Fruit fly (Drosophila melanogaster) whole organism, embryonic: ENCODE results near the gene CG43638.
A peak's percentile ranks its signal among the peaks of the same experiment; 100 is the strongest.

Experiments used
- Asciz ChIP-seq: fragments of 200-800 bp; sonication (Bioruptor generic); optimal IDR thresholded peaks from 2 replicates; lab custom pipeline; 2017; ENCODE audit warnings: missing biosample characterization, mild to moderate bottlenecking, missing genetic modification characterization, missing genetic modification reagents
- Atf6 ChIP-seq: fragments of 200-800 bp; sonication (Bioruptor generic); IDR thresholded peaks from 2 replicates; pipeline ENCODE4 v1.3.6; 2022; ENCODE audit warnings: missing biosample characterization, missing genetic modification characterization
- BEAF-32 ChIP-seq: fragments of 200-800 bp; sonication (Bioruptor generic); optimal IDR thresholded peaks from 3 replicates; lab custom pipeline; 2017; ENCODE audit warnings: missing biosample characterization, missing genetic modification characterization, mild to moderate bottlenecking, moderate library complexity, missing genetic modification reagents
- CG10366 ChIP-seq: fragments of 200-800 bp; sonication (Bioruptor generic); IDR thresholded peaks from 2 replicates; pipeline ENCODE4 v1.3.6; 2022; ENCODE audit warnings: missing biosample characterization, missing genetic modification characterization
- CG11398 ChIP-seq: fragments of 200-800 bp; sonication (Bioruptor generic); optimal IDR thresholded peaks from 2 replicates; lab custom pipeline; 2016; ENCODE audit warnings: missing biosample characterization, missing genetic modification characterization
- CG11695 ChIP-seq: fragments of 200-800 bp; sonication (Bioruptor generic); IDR thresholded peaks from 3 replicates; pipeline ENCODE4 v1.3.6; 2022; ENCODE audit warnings: missing biosample characterization, missing genetic modification characterization
- CG1233 ChIP-seq: fragments of 200-800 bp; sonication (Bioruptor generic); optimal IDR thresholded peaks from 4 replicates; lab custom pipeline; 2018; ENCODE audit warnings: missing biosample characterization, mild to moderate bottlenecking, missing genetic modification characterization
- CG14441 ChIP-seq: fragments of 200-800 bp; sonication (Bioruptor generic); IDR thresholded peaks from 2 replicates; pipeline ENCODE4 v1.3.6; 2022; ENCODE audit warnings: missing biosample characterization, missing genetic modification characterization
- CG14710 ChIP-seq: fragments of 200-800 bp; sonication (Bioruptor generic); optimal IDR thresholded peaks from 3 replicates; lab custom pipeline; 2019; ENCODE audit warnings: missing biosample characterization, mild to moderate bottlenecking, missing genetic modification characterization, moderate library complexity
- CG14860 ChIP-seq: fragments of 200-800 bp; sonication (Bioruptor generic); IDR thresholded peaks from 3 replicates; pipeline ENCODE4 v1.3.6; 2022; ENCODE audit warnings: missing biosample characterization, missing genetic modification characterization; ENCODE audit not compliant: partially characterized antibody
- CG1529 ChIP-seq: fragments of 200-800 bp; sonication (Bioruptor generic); optimal IDR thresholded peaks from 3 replicates; lab custom pipeline; 2018; ENCODE audit warnings: missing biosample characterization, missing genetic modification characterization
- CG15514 ChIP-seq: fragments of 200-800 bp; sonication (Bioruptor generic); optimal IDR thresholded peaks from 3 replicates; lab custom pipeline; 2017; ENCODE audit warnings: missing biosample characterization, missing genetic modification characterization, mild to moderate bottlenecking, moderate library complexity, missing genetic modification reagents
- CG17385 ChIP-seq: fragments of 200-800 bp; sonication (Bioruptor generic); optimal IDR thresholded peaks from 3 replicates; lab custom pipeline; 2018; ENCODE audit warnings: missing biosample characterization, mild to moderate bottlenecking, missing genetic modification characterization
- CG2712 ChIP-seq: fragments of 200-800 bp; optimal IDR thresholded peaks from 3 replicates; lab custom pipeline; 2019; ENCODE audit warnings: missing biosample characterization, mild to moderate bottlenecking, missing genetic modification characterization, moderate library complexity
- CG3407 ChIP-seq: fragments of 200-800 bp; sonication (Bioruptor generic); optimal IDR thresholded peaks from 2 replicates; lab custom pipeline; 2018; ENCODE audit warnings: missing biosample characterization, mild to moderate bottlenecking, missing genetic modification characterization
- CG4360 ChIP-seq: fragments of 200-800 bp; sonication (Bioruptor generic); IDR thresholded peaks from 2 replicates; pipeline ENCODE4 v1.3.6; 2022; ENCODE audit warnings: missing biosample characterization, missing genetic modification characterization
- CG5180 ChIP-seq: fragments of 200-800 bp; sonication (Bioruptor generic); optimal IDR thresholded peaks from 3 replicates; lab custom pipeline; 2017; ENCODE audit warnings: missing biosample characterization, missing genetic modification characterization, mild to moderate bottlenecking, moderate library complexity, missing genetic modification reagents
- CG7987 ChIP-seq: fragments of 200-800 bp; sonication (Bioruptor generic); optimal IDR thresholded peaks from 2 replicates; lab custom pipeline; 2018; ENCODE audit warnings: missing biosample characterization, mild to moderate bottlenecking, missing genetic modification characterization, moderate library complexity
- CG8359 ChIP-seq: fragments of 200-800 bp; sonication (Bioruptor generic); optimal IDR thresholded peaks from 2 replicates; lab custom pipeline; 2017; ENCODE audit warnings: missing biosample characterization, mild to moderate bottlenecking, missing genetic modification characterization, borderline replicate concordance
- CTCF ChIP-seq: fragments of 200-800 bp; sonication (Bioruptor generic); optimal IDR thresholded peaks from 2 replicates; lab custom pipeline; 2017; ENCODE audit warnings: missing biosample characterization, mild to moderate bottlenecking, missing genetic modification characterization, moderate library complexity
- Dek ChIP-seq: fragments of 200-800 bp; sonication (Bioruptor generic); optimal IDR thresholded peaks from 3 replicates; lab custom pipeline; 2019; ENCODE audit warnings: missing biosample characterization, mild to moderate bottlenecking, missing genetic modification characterization, moderate library complexity
- Dref ChIP-seq: fragments of 200-800 bp; sonication (Bioruptor generic); IDR thresholded peaks from 2 replicates; pipeline ENCODE4 v1.3.6; 2022; ENCODE audit warnings: missing biosample characterization, missing genetic modification characterization
- Ets65A ChIP-seq: fragments of 200-800 bp; sonication (Bioruptor generic); peaks from one replicate; lab custom pipeline; 2016; ENCODE audit warnings: missing biosample characterization, missing genetic modification characterization
- Fer1 ChIP-seq: fragments of 200-800 bp; sonication (Bioruptor generic); optimal IDR thresholded peaks from 2 replicates; lab custom pipeline; 2017; ENCODE audit warnings: missing biosample characterization, mild to moderate bottlenecking, missing genetic modification characterization
- Hmx ChIP-seq: fragments of 200-800 bp; sonication (Bioruptor generic); optimal IDR thresholded peaks from 2 replicates; lab custom pipeline; 2016; ENCODE audit warnings: missing biosample characterization, missing genetic modification characterization
- Hr51 ChIP-seq, 2 experiments: fragments of 200-800 bp; sonication (Bioruptor generic); optimal IDR thresholded peaks; 2 replicates in 1 of 2; 3 replicates in 1 of 2; lab custom pipeline; 2016 to 2018; ENCODE audit warnings: missing biosample characterization in 2 of 2, missing genetic modification characterization in 2 of 2, mild to moderate bottlenecking in 1 of 2, moderate library complexity in 1 of 2
- Med ChIP-seq: fragments of 200-800 bp; sonication (Bioruptor generic); peaks from one replicate; lab custom pipeline; 2016; ENCODE audit warnings: missing biosample characterization, missing genetic modification characterization, mild to moderate bottlenecking, inconsistent platforms, moderate library complexity
- Meics ChIP-seq: fragments of 200-800 bp; sonication (Bioruptor generic); optimal IDR thresholded peaks from 2 replicates; lab custom pipeline; 2017; ENCODE audit warnings: missing biosample characterization, mild to moderate bottlenecking, missing genetic modification characterization
- NC2α ChIP-seq: fragments of 200-800 bp; sonication (Bioruptor generic); optimal IDR thresholded peaks from 2 replicates; lab custom pipeline; 2016; ENCODE audit warnings: missing biosample characterization, missing genetic modification characterization
- Optix ChIP-seq: fragments of 200-800 bp; sonication (Bioruptor generic); IDR thresholded peaks from 3 replicates; pipeline ENCODE4 v1.3.6; 2022; ENCODE audit warnings: missing biosample characterization, missing genetic modification characterization
- Ptx1 ChIP-seq: fragments of 200-800 bp; sonication (Bioruptor generic); IDR thresholded peaks from 2 replicates; pipeline ENCODE4 v1.3.6; 2022; ENCODE audit warnings: missing biosample characterization, missing genetic modification characterization
- Rfx ChIP-seq: fragments of 200-800 bp; sonication (Bioruptor generic); IDR thresholded peaks from 2 replicates; pipeline ENCODE4 v1.3.6; 2022; ENCODE audit warnings: missing biosample characterization, missing genetic modification characterization
- Xrp1 ChIP-seq: fragments of 200-800 bp; sonication (Bioruptor generic); IDR thresholded peaks from 2 replicates; pipeline ENCODE4 v1.3.6; 2022; ENCODE audit warnings: missing biosample characterization, missing genetic modification characterization
- aop ChIP-seq: fragments of 200-800 bp; sonication (Bioruptor generic); IDR thresholded peaks from 2 replicates; pipeline ENCODE4 v1.3.6; 2022; ENCODE audit warnings: missing biosample characterization, missing genetic modification characterization
- ara ChIP-seq: fragments of 200-800 bp; sonication (Bioruptor generic); IDR thresholded peaks from 2 replicates; pipeline ENCODE4 v1.3.6; 2022; ENCODE audit warnings: missing biosample characterization, missing genetic modification characterization
- ci ChIP-seq: fragments of 200-800 bp; sonication (Bioruptor generic); IDR thresholded peaks from 3 replicates; pipeline ENCODE4 v1.3.6; 2022; ENCODE audit warnings: missing biosample characterization, missing genetic modification characterization
- dmrt11E ChIP-seq: fragments of 200-800 bp; sonication (Bioruptor generic); optimal IDR thresholded peaks from 3 replicates; lab custom pipeline; 2018; ENCODE audit warnings: missing biosample characterization, mild to moderate bottlenecking, missing genetic modification characterization, moderate library complexity
- kni ChIP-seq: fragments of 200-800 bp; sonication (Bioruptor generic); optimal IDR thresholded peaks from 3 replicates; lab custom pipeline; 2017; ENCODE audit warnings: mild to moderate bottlenecking, missing biosample characterization, missing genetic modification reagents, missing genetic modification characterization
- mirr ChIP-seq: fragments of 200-800 bp; sonication (Bioruptor generic); optimal IDR thresholded peaks from 3 replicates; lab custom pipeline; 2018; ENCODE audit warnings: missing biosample characterization, mild to moderate bottlenecking, missing genetic modification characterization
- nmo ChIP-seq: fragments of 200-800 bp; sonication (Bioruptor generic); optimal IDR thresholded peaks from 2 replicates; lab custom pipeline; 2018; ENCODE audit warnings: missing biosample characterization, mild to moderate bottlenecking, missing genetic modification characterization, moderate library complexity
- org-1 ChIP-seq: fragments of 200-800 bp; sonication (Bioruptor generic); optimal IDR thresholded peaks from 2 replicates; lab custom pipeline; 2017; ENCODE audit warnings: missing biosample characterization, missing genetic modification characterization
- p53 ChIP-seq: fragments of 200-800 bp; sonication (Bioruptor generic); optimal IDR thresholded peaks from 2 replicates; lab custom pipeline; 2016; ENCODE audit warnings: missing biosample characterization, missing genetic modification characterization
- pb ChIP-seq: fragments of 200-800 bp; sonication (Bioruptor generic); optimal IDR thresholded peaks from 3 replicates; lab custom pipeline; 2016; ENCODE audit warnings: missing biosample characterization, missing genetic modification characterization
- pita ChIP-seq: fragments of 200-800 bp; sonication (Bioruptor generic); optimal IDR thresholded peaks from 2 replicates; lab custom pipeline; 2017; ENCODE audit warnings: missing biosample characterization, mild to moderate bottlenecking, missing genetic modification characterization
- scrt ChIP-seq: fragments of 200-800 bp; sonication (Bioruptor generic); optimal IDR thresholded peaks from 2 replicates; lab custom pipeline; 2018; ENCODE audit warnings: missing biosample characterization, mild to moderate bottlenecking, missing genetic modification characterization, moderate library complexity
- sd ChIP-seq: fragments of 200-800 bp; sonication (Bioruptor generic); optimal IDR thresholded peaks from 3 replicates; lab custom pipeline; 2018; ENCODE audit warnings: missing biosample characterization, mild to moderate bottlenecking, missing genetic modification characterization, moderate library complexity
- sens ChIP-seq: fragments of 200-800 bp; sonication (Bioruptor generic); peaks from one replicate; lab custom pipeline; 2016; ENCODE audit warnings: missing biosample characterization, missing genetic modification characterization
- so ChIP-seq: fragments of 200-800 bp; sonication (Bioruptor generic); IDR thresholded peaks from 3 replicates; pipeline ENCODE4 v1.3.6; 2022; ENCODE audit warnings: missing biosample characterization, missing genetic modification characterization
- unpg ChIP-seq: fragments of 200-800 bp; sonication (Bioruptor generic); optimal IDR thresholded peaks from 3 replicates; lab custom pipeline; 2018; ENCODE audit warnings: missing biosample characterization, mild to moderate bottlenecking, missing genetic modification characterization, moderate library complexity
- wor ChIP-seq: fragments of 200-800 bp; sonication (Bioruptor generic); IDR thresholded peaks from 2 replicates; pipeline ENCODE4 v1.3.6; 2022; ENCODE audit warnings: missing biosample characterization, missing genetic modification characterization
- zfh2 ChIP-seq: fragments of 200-800 bp; sonication (Bioruptor generic); optimal IDR thresholded peaks from 2 replicates; lab custom pipeline; 2016; ENCODE audit warnings: missing biosample characterization, missing genetic modification characterization

The CG43638 gene

dm6 chr3L:12045443-12045842, 1.1 kb downstream of the CG43638 start (continued):
- TF ChIP-seq CG11695 (0 out of 3 replicates have a peak, but pooled peaks have one; percentile 24), dmrt11E (tag; lab: Kevin White, UChicago) (no peak), unpg (GFP tag; lab: Kevin White, UChicago) (peak; percentile 35), CG5180 (GFP tag; lab: Kevin White, UChicago) (peak; percentile 22), CG3407 (GFP tag; lab: Kevin White, UChicago) (peak; percentile 36), CG1233 (no peak), CG2712 (tag; lab: Kevin White, UChicago) (no peak), CG7987 (GFP tag; lab: Kevin White, UChicago) (peak; percentile 43), pb (no peak), CG17385 (GFP tag; lab: Kevin White, UChicago) (peak; percentile 6), Hmx (GFP tag; lab: Kevin White, UChicago) (no peak), Xrp1 (GFP tag; lab: Robert Waterston, UW) (0 out of 2 replicates have a peak, but pooled peaks have one; percentile 24), kni (GFP tag; lab: Kevin White, UChicago) (peak; percentile 8), so (GFP tag; lab: Robert Waterston, UW) (peak; percentile 38; the same call in 1 of the 3 replicates), Asciz (GFP tag; lab: Kevin White, UChicago) (peak; percentile 63), sens (GFP tag; lab: Kevin White, UChicago) (peak; percentile 59), Hr51 (GFP tag; optimal IDR thresholded peaks at IDR 0.05; lab: Kevin White, UChicago) (no peak), scrt (GFP tag; lab: Kevin White, UChicago) (peak; percentile 10), aop (GFP tag; lab: Robert Waterston, UW) (no peak), Meics (GFP tag; lab: Kevin White, UChicago) (peak; percentile 8), CG8359 (peak; percentile 7), Rfx (peak; percentile 39; the same call in 1 of the 2 replicates), CG14441 (GFP tag; lab: Robert Waterston, UW) (0 out of 2 replicates have a peak, but pooled peaks have one; percentile 15), org-1 (GFP tag; lab: Kevin White, UChicago) (no peak), pita (no peak), mirr (peak; percentile 65), CG1529 (GFP tag; lab: Kevin White, UChicago) (peak; percentile 20), CG15514 (GFP tag; lab: Kevin White, UChicago) (peak; percentile 47), Optix (0 out of 3 replicates have a peak, but pooled peaks have one; percentile 12), ara (GFP tag; lab: Robert Waterston, UW) (peak; percentile 23; the same call in 1 of the 2 replicates), ci (GFP tag; lab: Robert Waterston, UW) (peak; percentile 65; the same call in 2 of the 3 replicates), Atf6 (GFP tag; lab: Robert Waterston, UW) (0 out of 2 replicates have a peak, but pooled peaks have one; percentile 27), Dek (tag; lab: Kevin White, UChicago) (no peak)

dm6 chr3L:12049597-12050311, 5.4 kb downstream of the CG43638 start:
- no peak for TF ChIP-seq Fer1 (GFP tag; lab: Kevin White, UChicago)
- TF ChIP-seq CG11398 (GFP tag; lab: Kevin White, UChicago), result no peak
- peak; percentile 85 for TF ChIP-seq CTCF
- TF ChIP-seq p53, result no peak
- TF ChIP-seq CG4360 (GFP tag; lab: Robert Waterston, UW), result no peak
- TF ChIP-seq sd (tag; lab: Kevin White, UChicago), result peak; percentile 5
- no peak for TF ChIP-seq CG10366 (GFP tag; lab: Robert Waterston, UW)
- no peak for TF ChIP-seq Dref (GFP tag; lab: Robert Waterston, UW)
- TF ChIP-seq Ptx1, result no peak
- TF ChIP-seq zfh2, result no peak
- TF ChIP-seq Med, result peak; percentile 45
- TF ChIP-seq NC2α (GFP tag; lab: Kevin White, UChicago), result no peak
- no peak for TF ChIP-seq BEAF-32 (GFP tag; lab: Kevin White, UChicago)
- no peak for TF ChIP-seq CG14710
- TF ChIP-seq nmo (GFP tag; lab: Kevin White, UChicago), result no peak
- TF ChIP-seq wor (GFP tag; lab: Robert Waterston, UW), result no peak
- TF ChIP-seq CG14860, result no peak
- peak; percentile 33 for TF ChIP-seq Ets65A (GFP tag; lab: Kevin White, UChicago)
